Worm (Caenorhabditis elegans) whole organism, early embryonic: ENCODE results near the gene Y46G5A.47.

Experiments used
- B0310.2 ChIP-seq: sonication (generic microtip); optimal IDR thresholded peaks from 2 replicates; lab custom pipeline; 2016; ENCODE audit warnings: mild to moderate bottlenecking, missing genetic modification characterization, missing compliant biosample characterization
- ama-1 ChIP-seq: fragments of 150-350 bp; optimal IDR thresholded peaks from 2 replicates; lab custom pipeline; 2014
- scrt-1 ChIP-seq: fragments of 200-800 bp; sonication (Bioruptor generic); IDR thresholded peaks from 2 replicates; pipeline ENCODE4 v1.3.6; 2022; ENCODE audit warnings: missing genetic modification characterization, missing compliant biosample characterization
- sea-1 ChIP-seq: fragments of 200-800 bp; sonication (Bioruptor generic); conservative IDR thresholded peaks from 2 replicates; pipeline ENCODE4 v1.3.6; 2022; ENCODE audit warnings: missing genetic modification characterization, missing compliant biosample characterization
- tbx-11 ChIP-seq: fragments of 200-800 bp; sonication (Bioruptor generic); IDR thresholded peaks from 2 replicates; pipeline ENCODE4 v1.3.6; 2022; ENCODE audit warnings: missing genetic modification characterization, missing compliant biosample characterization
- tbx-37 ChIP-seq: fragments of 200-800 bp; sonication (Bioruptor generic); conservative IDR thresholded peaks from 2 replicates; pipeline ENCODE4 v1.3.6; 2022; ENCODE audit warnings: missing genetic modification reagents, missing genetic modification characterization, missing compliant biosample characterization
- tra-4 ChIP-seq: sonication (generic microtip); optimal IDR thresholded peaks from 2 replicates; lab custom pipeline; 2017; ENCODE audit warnings: missing genetic modification characterization, missing compliant biosample characterization

ce11 chrII:12819979-12820378, 14.9 kb upstream of the Y46G5A.47 start:
- no peak for TF ChIP-seq ama-1 (lab: Kevin White, UChicago)
- no peak for TF ChIP-seq scrt-1 (GFP tag; lab: Robert Waterston, UW)
- no peak for TF ChIP-seq B0310.2
- no peak for TF ChIP-seq tbx-37
- no peak for TF ChIP-seq tbx-11 (GFP tag; lab: Robert Waterston, UW)
- no peak for TF ChIP-seq tra-4 (tag; lab: Kevin White, UChicago)
- no peak for TF ChIP-seq sea-1 (GFP tag; lab: Robert Waterston, UW)
